Fruit fly (Drosophila melanogaster) whole organism, prepupa: ENCODE data around the gene santa-maria.

Experiments used
- CG10669 ChIP-seq: fragments of 200-800 bp; sonication (Bioruptor generic); optimal IDR thresholded peaks from 3 replicates; lab custom pipeline; 2018; ENCODE audit warnings: missing biosample characterization, mild to moderate bottlenecking, missing genetic modification characterization, moderate library complexity
- CG11762 ChIP-seq: fragments of 200-800 bp; sonication (Bioruptor generic); optimal IDR thresholded peaks from 3 replicates; lab custom pipeline; 2016; ENCODE audit warnings: missing biosample characterization, missing genetic modification characterization; ENCODE audit not compliant: insufficient read depth
- CG15336 ChIP-seq: fragments of 200-800 bp; sonication (Bioruptor generic); IDR thresholded peaks from 2 replicates; pipeline ENCODE4 v1.3.6; 2022; ENCODE audit warnings: missing biosample characterization, missing genetic modification characterization
- CG3032 ChIP-seq: fragments of 200-800 bp; optimal IDR thresholded peaks from 2 replicates; lab custom pipeline; 2019; ENCODE audit warnings: missing biosample characterization, mild to moderate bottlenecking, missing genetic modification characterization, moderate library complexity
- CG31627 ChIP-seq: fragments of 200-800 bp; sonication (Bioruptor generic); optimal IDR thresholded peaks from 3 replicates; lab custom pipeline; 2016; ENCODE audit warnings: missing biosample characterization, missing genetic modification characterization
- CG32006 ChIP-seq: fragments of 200-800 bp; sonication (Bioruptor generic); optimal IDR thresholded peaks from 3 replicates; lab custom pipeline; 2017; ENCODE audit warnings: missing biosample characterization, mild to moderate bottlenecking, missing genetic modification characterization
- CG3919 ChIP-seq: fragments of 200-800 bp; sonication (Bioruptor generic); optimal IDR thresholded peaks from 3 replicates; lab custom pipeline; 2016; ENCODE audit warnings: missing biosample characterization, missing genetic modification characterization
- CG6163 ChIP-seq: fragments of 200-800 bp; sonication (Bioruptor generic); IDR thresholded peaks from 3 replicates; pipeline ENCODE4 v1.3.6; 2022; ENCODE audit warnings: missing biosample characterization, missing genetic modification characterization
- CG6792 ChIP-seq: fragments of 200-800 bp; sonication (Bioruptor generic); optimal IDR thresholded peaks from 3 replicates; lab custom pipeline; 2016; ENCODE audit warnings: missing biosample characterization, missing genetic modification characterization
- CG6854 ChIP-seq: fragments of 200-800 bp; sonication (Bioruptor generic); optimal IDR thresholded peaks from 2 replicates; lab custom pipeline; 2017; ENCODE audit warnings: missing biosample characterization, mild to moderate bottlenecking, missing genetic modification characterization
- CG7368 ChIP-seq: fragments of 200-800 bp; sonication (Bioruptor generic); optimal IDR thresholded peaks from 3 replicates; lab custom pipeline; 2016; ENCODE audit warnings: missing biosample characterization, missing genetic modification characterization
- CG8119 ChIP-seq: fragments of 200-800 bp; sonication (Bioruptor generic); IDR thresholded peaks from 3 replicates; pipeline ENCODE4 v1.3.6; 2022; ENCODE audit warnings: missing biosample characterization, missing genetic modification characterization
- CG8319 ChIP-seq: fragments of 200-800 bp; sonication (Bioruptor generic); optimal IDR thresholded peaks from 3 replicates; lab custom pipeline; 2016; ENCODE audit warnings: missing biosample characterization, missing genetic modification characterization
- CG8632 ChIP-seq: fragments of 200-800 bp; sonication (Bioruptor generic); optimal IDR thresholded peaks from 3 replicates; lab custom pipeline; 2016; ENCODE audit warnings: missing biosample characterization, missing genetic modification characterization
- CG9139 ChIP-seq: fragments of 200-800 bp; sonication (Bioruptor generic); optimal IDR thresholded peaks from 3 replicates; lab custom pipeline; 2017; ENCODE audit warnings: missing biosample characterization, mild to moderate bottlenecking, missing genetic modification characterization
- Eip75B ChIP-seq: fragments of 200-800 bp; sonication (Bioruptor generic); optimal IDR thresholded peaks from 3 replicates; lab custom pipeline; 2016; ENCODE audit warnings: missing biosample characterization, missing genetic modification characterization
- Eip78C ChIP-seq: fragments of 200-800 bp; sonication (Bioruptor generic); peaks from one replicate; lab custom pipeline; 2016; ENCODE audit warnings: missing biosample characterization, missing genetic modification characterization
- Eip93F ChIP-seq: fragments of 200-800 bp; sonication (Bioruptor generic); optimal IDR thresholded peaks from 2 replicates; lab custom pipeline; 2016; ENCODE audit warnings: missing biosample characterization, mild to moderate bottlenecking, missing genetic modification characterization
- Ets21C ChIP-seq: fragments of 200-800 bp; sonication (Bioruptor generic); optimal IDR thresholded peaks from 3 replicates; lab custom pipeline; 2016; ENCODE audit warnings: missing biosample characterization, missing genetic modification characterization
- Ets96B ChIP-seq: fragments of 200-800 bp; optimal IDR thresholded peaks from 2 replicates; lab custom pipeline; 2019; ENCODE audit warnings: missing biosample characterization, mild to moderate bottlenecking, missing genetic modification characterization, moderate library complexity
- Gug ChIP-seq: fragments of 200-800 bp; sonication (Bioruptor generic); IDR thresholded peaks from 2 replicates; pipeline ENCODE4 v1.3.6; 2022; ENCODE audit warnings: missing biosample characterization, missing genetic modification characterization
- Hr38 ChIP-seq: sonication (Bioruptor generic); optimal IDR thresholded peaks from 2 replicates; lab custom pipeline; 2016; ENCODE audit warnings: missing biosample characterization, missing genetic modification characterization
- Hr4 ChIP-seq: fragments of 200-800 bp; sonication (Bioruptor generic); optimal IDR thresholded peaks from 3 replicates; lab custom pipeline; 2016; ENCODE audit warnings: missing biosample characterization, missing genetic modification characterization
- Lpt ChIP-seq: fragments of 200-800 bp; sonication (Bioruptor generic); optimal IDR thresholded peaks from 3 replicates; lab custom pipeline; 2016; ENCODE audit warnings: missing biosample characterization, missing genetic modification characterization
- Met ChIP-seq: fragments of 200-800 bp; sonication (Bioruptor generic); optimal IDR thresholded peaks from 3 replicates; lab custom pipeline; 2016; ENCODE audit warnings: missing biosample characterization, missing genetic modification characterization
- OdsH ChIP-seq: fragments of 200-800 bp; sonication (Bioruptor generic); optimal IDR thresholded peaks from 3 replicates; lab custom pipeline; 2016; ENCODE audit warnings: missing biosample characterization, missing genetic modification characterization
- Sox102F ChIP-seq: fragments of 200-800 bp; sonication (Bioruptor generic); optimal IDR thresholded peaks from 2 replicates; lab custom pipeline; 2016; ENCODE audit warnings: missing biosample characterization, mild to moderate bottlenecking, missing genetic modification characterization
- Sox14 ChIP-seq: fragments of 200-800 bp; sonication (Bioruptor generic); optimal IDR thresholded peaks from 3 replicates; lab custom pipeline; 2016; ENCODE audit warnings: missing biosample characterization, missing genetic modification characterization
- Sox15 ChIP-seq: fragments of 200-800 bp; sonication (Bioruptor generic); optimal IDR thresholded peaks from 3 replicates; lab custom pipeline; 2016; ENCODE audit warnings: missing biosample characterization, missing genetic modification characterization
- achi ChIP-seq: fragments of 200-800 bp; sonication (Bioruptor generic); optimal IDR thresholded peaks from 3 replicates; lab custom pipeline; 2016; ENCODE audit warnings: missing biosample characterization, missing genetic modification characterization
- acj6 ChIP-seq: fragments of 200-800 bp; sonication (Bioruptor generic); optimal IDR thresholded peaks from 3 replicates; lab custom pipeline; 2016; ENCODE audit warnings: missing biosample characterization, missing genetic modification characterization
- cyc ChIP-seq: fragments of 200-800 bp; sonication (Bioruptor generic); optimal IDR thresholded peaks from 3 replicates; lab custom pipeline; 2016; ENCODE audit warnings: missing biosample characterization, missing genetic modification characterization
- dac ChIP-seq: fragments of 200-800 bp; sonication (Bioruptor generic); optimal IDR thresholded peaks from 2 replicates; lab custom pipeline; 2017; ENCODE audit warnings: missing biosample characterization, mild to moderate bottlenecking, missing genetic modification characterization
- dsx ChIP-seq: fragments of 200-800 bp; optimal IDR thresholded peaks from 3 replicates; lab custom pipeline; 2019; ENCODE audit warnings: missing biosample characterization, mild to moderate bottlenecking, missing genetic modification characterization, moderate library complexity; ENCODE audit not compliant: poor library complexity, severe bottlenecking
- esn ChIP-seq: fragments of 200-800 bp; sonication (Bioruptor generic); optimal IDR thresholded peaks from 2 replicates; lab custom pipeline; 2016; ENCODE audit warnings: missing biosample characterization, mild to moderate bottlenecking, missing genetic modification characterization, moderate library complexity
- fd59A ChIP-seq: fragments of 200-800 bp; sonication (Bioruptor generic); optimal IDR thresholded peaks from 2 replicates; lab custom pipeline; 2017; ENCODE audit warnings: missing biosample characterization, mild to moderate bottlenecking, missing genetic modification characterization, missing genetic modification reagents
- fd85E ChIP-seq: fragments of 200-800 bp; sonication (Bioruptor generic); optimal IDR thresholded peaks from 3 replicates; lab custom pipeline; 2016; ENCODE audit warnings: missing biosample characterization, missing genetic modification characterization
- fkh ChIP-seq: fragments of 200-800 bp; sonication (Bioruptor generic); optimal IDR thresholded peaks from 3 replicates; lab custom pipeline; 2017; ENCODE audit warnings: missing biosample characterization, mild to moderate bottlenecking, missing genetic modification characterization, moderate library complexity
- lz ChIP-seq: fragments of 200-800 bp; sonication (Bioruptor generic); optimal IDR thresholded peaks from 3 replicates; lab custom pipeline; 2016; ENCODE audit warnings: missing biosample characterization, missing genetic modification characterization
- pdm3 ChIP-seq: fragments of 200-800 bp; sonication (Bioruptor generic); optimal IDR thresholded peaks from 3 replicates; lab custom pipeline; 2016; ENCODE audit warnings: missing biosample characterization, missing genetic modification characterization
- ss ChIP-seq, 2 experiments: fragments of 200-800 bp; sonication (Bioruptor generic); optimal IDR thresholded peaks; 2 replicates in 1 of 2; 3 replicates in 1 of 2; lab custom pipeline; 2017 to 2018; ENCODE audit warnings: mild to moderate bottlenecking in 2 of 2, missing biosample characterization in 2 of 2, missing genetic modification characterization in 2 of 2, moderate library complexity in 1 of 2
- topi ChIP-seq: fragments of 200-800 bp; sonication (Bioruptor generic); optimal IDR thresholded peaks from 3 replicates; lab custom pipeline; 2016; ENCODE audit warnings: missing biosample characterization, missing genetic modification characterization
- vri ChIP-seq: fragments of 200-800 bp; sonication (Bioruptor generic); optimal IDR thresholded peaks from 3 replicates; lab custom pipeline; 2016; ENCODE audit warnings: missing biosample characterization, mild to moderate bottlenecking, missing genetic modification characterization

santa-maria gene

dm6 chr2L:7419408-7420304 is 31.4 kb downstream of the santa-maria start (continued):
- peak; percentile 81 for TF ChIP-seq Sox14 (GFP tag; lab: Kevin White, UChicago)
- TF ChIP-seq CG6792 (GFP tag; lab: Kevin White, UChicago): peak; percentile 45
- TF ChIP-seq fkh (GFP tag; lab: Kevin White, UChicago): no peak
- peak; percentile 64 for TF ChIP-seq CG10669 (GFP tag; lab: Kevin White, UChicago)
- peak; percentile 82 for TF ChIP-seq topi (GFP tag; lab: Kevin White, UChicago)
- TF ChIP-seq CG15336: peak; percentile 64
- peak; percentile 62 for TF ChIP-seq Ets21C (GFP tag; lab: Kevin White, UChicago)
- peak; percentile 79 for TF ChIP-seq Sox102F (GFP tag; lab: Kevin White, UChicago)
- TF ChIP-seq achi (GFP tag; lab: Kevin White, UChicago): peak; percentile 77
- TF ChIP-seq acj6 (GFP tag; lab: Kevin White, UChicago): peak; percentile 30
- TF ChIP-seq Lpt (GFP tag; lab: Kevin White, UChicago): no peak
- peak; percentile 49 for TF ChIP-seq CG8632 (GFP tag; lab: Kevin White, UChicago)
- peak; percentile 86 for TF ChIP-seq Eip78C (GFP tag; lab: Kevin White, UChicago)
- peak; percentile 50 for TF ChIP-seq CG9139 (GFP tag; lab: Kevin White, UChicago)
- peak; percentile 89 for TF ChIP-seq esn (GFP tag; lab: Kevin White, UChicago)
- peak; percentile 54 for TF ChIP-seq CG32006 (GFP tag; lab: Kevin White, UChicago)
- TF ChIP-seq Gug: no peak
- no peak for TF ChIP-seq dac (GFP tag; lab: Kevin White, UChicago)
- TF ChIP-seq OdsH (GFP tag; lab: Kevin White, UChicago): peak; percentile 54
- TF ChIP-seq CG11762 (GFP tag; lab: Kevin White, UChicago): peak; percentile 31
- TF ChIP-seq vri (GFP tag; lab: Kevin White, UChicago): no peak
- TF ChIP-seq CG3032 (tag; lab: Kevin White, UChicago): peak; percentile 77
- peak in 1 of 2 experiments; percentile 76 for TF ChIP-seq ss (GFP tag; optimal IDR thresholded peaks at IDR 0.05; lab: Kevin White, UChicago)
- TF ChIP-seq fd85E (GFP tag; lab: Kevin White, UChicago): no peak
- no peak for TF ChIP-seq CG8319 (GFP tag; lab: Kevin White, UChicago)
- peak; percentile 65 for TF ChIP-seq CG6163 (GFP tag; lab: Robert Waterston, UW)
- TF ChIP-seq CG7368 (GFP tag; lab: Kevin White, UChicago): no peak
- TF ChIP-seq Eip93F (GFP tag; lab: Kevin White, UChicago): no peak
- TF ChIP-seq lz (GFP tag; lab: Kevin White, UChicago): peak; percentile 85
- peak; percentile 44 for TF ChIP-seq Hr4 (GFP tag; lab: Kevin White, UChicago)
- no peak for TF ChIP-seq Sox15

DNA sequence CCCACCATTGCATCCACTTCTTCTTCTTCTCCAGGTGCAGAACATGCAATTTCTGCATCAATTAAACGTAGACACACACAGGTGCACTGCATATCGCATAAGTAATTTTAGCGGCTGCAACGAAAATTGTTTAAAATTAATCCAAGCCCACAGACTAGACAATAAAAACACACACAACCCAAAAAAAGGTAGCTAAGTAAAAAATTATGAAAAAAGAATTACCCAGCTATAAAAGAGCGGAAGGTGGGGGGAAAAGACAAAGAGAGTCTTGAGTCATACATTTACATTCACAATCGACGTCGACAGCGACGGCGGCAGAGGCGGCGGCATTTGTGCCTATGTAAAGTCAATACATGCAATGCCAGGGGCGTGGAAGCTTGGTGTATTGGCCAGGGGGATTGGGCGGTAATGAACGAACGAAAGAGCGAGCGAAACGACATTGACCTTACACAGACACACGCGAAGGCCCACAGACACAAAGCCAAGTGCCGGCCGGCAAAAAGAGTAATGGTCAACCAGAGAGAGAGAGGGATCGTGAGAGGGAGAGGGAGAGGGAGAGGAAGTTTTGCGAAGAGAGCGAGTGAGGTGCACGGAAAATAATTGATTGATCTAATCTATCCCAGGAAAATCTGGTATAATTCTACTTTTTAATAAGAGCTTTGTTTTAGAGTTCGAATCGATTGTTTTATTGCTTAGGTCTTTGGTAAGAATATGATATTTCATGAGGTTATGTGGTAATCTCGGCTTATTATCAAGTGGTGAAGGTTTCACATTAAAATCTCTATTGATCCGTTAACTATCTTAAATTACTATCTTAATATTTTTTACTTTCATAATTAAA is 32.7 kb downstream of the santa-maria start:
- TF ChIP-seq esn (GFP tag; lab: Kevin White, UChicago): peak; percentile 91
- no peak for TF ChIP-seq Hr38
- peak; percentile 85 for TF ChIP-seq Ets96B (tag; lab: Kevin White, UChicago)
- TF ChIP-seq topi (GFP tag; lab: Kevin White, UChicago): peak; percentile 84
- peak; percentile 85 for TF ChIP-seq OdsH (GFP tag; lab: Kevin White, UChicago)
- TF ChIP-seq CG10669 (GFP tag; lab: Kevin White, UChicago): peak; percentile 72
- peak; percentile 73 for TF ChIP-seq CG15336
- peak; percentile 80 for TF ChIP-seq Sox102F (GFP tag; lab: Kevin White, UChicago)
- peak; percentile 57 for TF ChIP-seq dsx (GFP tag; lab: Kevin White, UChicago)
- peak; percentile 23 for TF ChIP-seq fd85E (GFP tag; lab: Kevin White, UChicago)
- peak; percentile 65 for TF ChIP-seq pdm3 (GFP tag; lab: Kevin White, UChicago)
- peak; percentile 88 for TF ChIP-seq Met (GFP tag; lab: Kevin White, UChicago)
- TF ChIP-seq CG8119 (GFP tag; lab: Robert Waterston, UW): peak; percentile 85
- peak; percentile 38 for TF ChIP-seq Gug
- peak; percentile 87 for TF ChIP-seq CG32006 (GFP tag; lab: Kevin White, UChicago)
- peak; percentile 86 for TF ChIP-seq acj6 (GFP tag; lab: Kevin White, UChicago)
- TF ChIP-seq CG31627 (GFP tag; lab: Kevin White, UChicago): peak; percentile 83
- peak; percentile 78 for TF ChIP-seq Sox15
- TF ChIP-seq CG3919: peak; percentile 75
- peak; percentile 68 for TF ChIP-seq fd59A
- peak; percentile 77 for TF ChIP-seq CG3032 (tag; lab: Kevin White, UChicago)
- peak; percentile 84 for TF ChIP-seq Sox14 (GFP tag; lab: Kevin White, UChicago)
- TF ChIP-seq CG6854: peak; percentile 10
- peak; percentile 82 for TF ChIP-seq CG6792 (GFP tag; lab: Kevin White, UChicago)
- TF ChIP-seq Eip75B (GFP tag; lab: Kevin White, UChicago): peak; percentile 62
- TF ChIP-seq cyc (GFP tag; lab: Kevin White, UChicago): peak; percentile 75
- peak; percentile 83 for TF ChIP-seq lz (GFP tag; lab: Kevin White, UChicago)
- TF ChIP-seq ss (GFP tag; optimal IDR thresholded peaks at IDR 0.05; lab: Kevin White, UChicago): peak; percentile 49 to 81
